Fruit fly (Drosophila melanogaster) whole organism, pupa: Measurements from ENCODE around the gene CG8461.

Source experiments
- CG10348 ChIP-seq: fragments of 200-800 bp; sonication (Bioruptor generic); IDR thresholded peaks from 2 replicates; pipeline ENCODE4 v1.3.6; 2022; ENCODE audit warnings: missing biosample characterization, missing genetic modification characterization
- CG12605 ChIP-seq: fragments of 200-800 bp; sonication (Bioruptor generic); IDR thresholded peaks from 2 replicates; pipeline ENCODE4 v1.3.6; 2022; ENCODE audit warnings: missing biosample characterization, missing genetic modification characterization
- CG13204 ChIP-seq: fragments of 200-800 bp; sonication (Bioruptor generic); optimal IDR thresholded peaks from 2 replicates; lab custom pipeline; 2018; ENCODE audit warnings: missing biosample characterization, mild to moderate bottlenecking, missing genetic modification characterization, moderate library complexity
- CG14655 ChIP-seq: fragments of 200-800 bp; sonication (Bioruptor generic); optimal IDR thresholded peaks from 3 replicates; lab custom pipeline; 2017; ENCODE audit warnings: mild to moderate bottlenecking, missing biosample characterization, missing genetic modification reagents, missing genetic modification characterization
- CG15710 ChIP-seq: fragments of 200-800 bp; sonication (Bioruptor generic); optimal IDR thresholded peaks from 2 replicates; lab custom pipeline; 2018; ENCODE audit warnings: missing biosample characterization, mild to moderate bottlenecking, missing genetic modification characterization, moderate library complexity
- CG17806 ChIP-seq: fragments of 200-800 bp; sonication (Bioruptor generic); optimal IDR thresholded peaks from 2 replicates; lab custom pipeline; 2018; ENCODE audit warnings: missing biosample characterization, mild to moderate bottlenecking, missing genetic modification characterization, moderate library complexity
- CG32121 ChIP-seq: fragments of 200-800 bp; sonication (Bioruptor generic); IDR thresholded peaks from 2 replicates; pipeline ENCODE4 v1.3.6; 2022; ENCODE audit warnings: missing biosample characterization, missing genetic modification characterization
- CG34367 ChIP-seq: fragments of 200-800 bp; sonication (Bioruptor generic); optimal IDR thresholded peaks from 2 replicates; lab custom pipeline; 2018; ENCODE audit warnings: missing biosample characterization, mild to moderate bottlenecking, missing genetic modification characterization
- CG4496 ChIP-seq: fragments of 200-800 bp; sonication (Bioruptor generic); IDR thresholded peaks from 3 replicates; pipeline ENCODE4 v1.3.6; 2022; ENCODE audit warnings: missing biosample characterization, missing genetic modification characterization
- CG8159 ChIP-seq: fragments of 200-800 bp; sonication (Bioruptor generic); optimal IDR thresholded peaks from 3 replicates; lab custom pipeline; 2018; ENCODE audit warnings: missing biosample characterization, mild to moderate bottlenecking, missing genetic modification characterization, moderate library complexity
- CG8301 ChIP-seq: fragments of 200-800 bp; sonication (Bioruptor generic); optimal IDR thresholded peaks from 2 replicates; lab custom pipeline; 2018; ENCODE audit warnings: missing biosample characterization, mild to moderate bottlenecking, missing genetic modification characterization
- CG9948 ChIP-seq: fragments of 200-800 bp; sonication (Bioruptor generic); optimal IDR thresholded peaks from 2 replicates; lab custom pipeline; 2018; ENCODE audit warnings: missing biosample characterization, mild to moderate bottlenecking, missing genetic modification characterization, moderate library complexity
- D1 ChIP-seq: fragments of 200-800 bp; sonication (Bioruptor generic); optimal IDR thresholded peaks from 2 replicates; lab custom pipeline; 2018; ENCODE audit warnings: missing biosample characterization, mild to moderate bottlenecking, missing genetic modification characterization, moderate library complexity
- EcR ChIP-seq: fragments of 200-800 bp; sonication (Bioruptor generic); optimal IDR thresholded peaks from 3 replicates; lab custom pipeline; 2019; ENCODE audit warnings: missing biosample characterization, missing genetic modification characterization, mild to moderate bottlenecking, moderate library complexity, missing genetic modification reagents
- Ets98B ChIP-seq: fragments of 200-800 bp; sonication (Bioruptor generic); IDR thresholded peaks from 2 replicates; pipeline ENCODE4 v1.3.6; 2022; ENCODE audit warnings: missing biosample characterization, missing genetic modification characterization
- Pif1A ChIP-seq: fragments of 200-800 bp; sonication (Bioruptor generic); optimal IDR thresholded peaks from 3 replicates; lab custom pipeline; 2016; ENCODE audit warnings: missing biosample characterization, missing genetic modification characterization
- Pif1B ChIP-seq: fragments of 200-800 bp; sonication (Bioruptor generic); optimal IDR thresholded peaks from 3 replicates; lab custom pipeline; 2016; ENCODE audit warnings: missing biosample characterization, missing genetic modification characterization
- Snoo ChIP-seq: fragments of 200-800 bp; sonication (Bioruptor generic); optimal IDR thresholded peaks from 3 replicates; lab custom pipeline; 2017; ENCODE audit warnings: missing biosample characterization, mild to moderate bottlenecking, missing genetic modification characterization, inconsistent platforms
- fd96Ca ChIP-seq: fragments of 200-800 bp; sonication (Bioruptor generic); IDR thresholded peaks from 3 replicates; pipeline ENCODE4 v1.3.6; 2022; ENCODE audit warnings: missing biosample characterization, missing genetic modification characterization
- gl ChIP-seq: fragments of 200-800 bp; sonication (Bioruptor generic); optimal IDR thresholded peaks from 2 replicates; lab custom pipeline; 2018; ENCODE audit warnings: missing biosample characterization, mild to moderate bottlenecking, missing genetic modification characterization
- rn ChIP-seq: fragments of 200-800 bp; sonication (Bioruptor generic); IDR thresholded peaks from 2 replicates; pipeline ENCODE4 v1.3.6; 2022; ENCODE audit warnings: missing biosample characterization, missing genetic modification characterization

Gene CG8461

dm6 chr3R:14557480-14558354 lies 44.3 kb upstream of the CG8461 start, which contains the start of gene Pde6:
Pde6 (minus strand) TSS chr3R:14558304.
- TF ChIP-seq CG13204: peak; percentile 36
- TF ChIP-seq Snoo (tag; lab: Kevin White, UChicago): peak; percentile 14
- TF ChIP-seq Ets98B (GFP tag; lab: Robert Waterston, UW): peak; percentile 84
- peak; percentile 85 for TF ChIP-seq Pif1A (GFP tag; lab: Kevin White, UChicago)
- peak; percentile 85 for TF ChIP-seq CG32121 (GFP tag; lab: Robert Waterston, UW)
- peak; percentile 29 for TF ChIP-seq CG9948 (tag; lab: Kevin White, UChicago)
- peak; percentile 96 for TF ChIP-seq CG12605 (GFP tag; lab: Robert Waterston, UW)
- TF ChIP-seq CG17806 (tag; lab: Kevin White, UChicago): peak; percentile 28
- peak; percentile 84 for TF ChIP-seq fd96Ca (GFP tag; lab: Robert Waterston, UW)
- TF ChIP-seq CG14655: peak; percentile 81
- TF ChIP-seq D1 (tag; lab: Kevin White, UChicago): no peak
- peak; percentile 13 for TF ChIP-seq CG8159 (tag; lab: Kevin White, UChicago)
- TF ChIP-seq CG34367 (tag; lab: Kevin White, UChicago): peak; percentile 44
- peak; percentile 88 for TF ChIP-seq CG4496
- peak; percentile 65 for TF ChIP-seq CG8301 (tag; lab: Kevin White, UChicago)
- TF ChIP-seq Pif1B (GFP tag; lab: Kevin White, UChicago): peak; percentile 88
- TF ChIP-seq rn (GFP tag; lab: Robert Waterston, UW): peak; percentile 73; the same call in 1 of the 2 replicates
- no peak for TF ChIP-seq EcR
- TF ChIP-seq CG15710 (tag; lab: Kevin White, UChicago): peak; percentile 63
- no peak for TF ChIP-seq CG10348
- TF ChIP-seq gl (tag; lab: Kevin White, UChicago): peak; percentile 53

dm6 chr3R:14555021-14555420 lies 41.6 kb upstream of the CG8461 start:
- no peak for TF ChIP-seq Ets98B (GFP tag; lab: Robert Waterston, UW)
- TF ChIP-seq CG34367 (tag; lab: Kevin White, UChicago): no peak
- TF ChIP-seq fd96Ca (GFP tag; lab: Robert Waterston, UW): no peak
- TF ChIP-seq gl (tag; lab: Kevin White, UChicago): no peak
- no peak for TF ChIP-seq CG4496
- no peak for TF ChIP-seq CG15710 (tag; lab: Kevin White, UChicago)
- no peak for TF ChIP-seq CG9948 (tag; lab: Kevin White, UChicago)
- no peak for TF ChIP-seq CG14655
- no peak for TF ChIP-seq CG32121 (GFP tag; lab: Robert Waterston, UW)
- TF ChIP-seq CG8301 (tag; lab: Kevin White, UChicago): no peak
- no peak for TF ChIP-seq CG13204
- TF ChIP-seq Pif1B (GFP tag; lab: Kevin White, UChicago): no peak
- no peak for TF ChIP-seq EcR

- TF ChIP-seq CG32121 (GFP tag; lab: Robert Waterston, UW): no peak
- TF ChIP-seq CG8159 (tag; lab: Kevin White, UChicago): no peak
- no peak for TF ChIP-seq Pif1A (GFP tag; lab: Kevin White, UChicago)
- no peak for TF ChIP-seq EcR
- no peak for TF ChIP-seq rn (GFP tag; lab: Robert Waterston, UW)
- TF ChIP-seq D1 (tag; lab: Kevin White, UChicago): no peak
- no peak for TF ChIP-seq fd96Ca (GFP tag; lab: Robert Waterston, UW)
- no peak for TF ChIP-seq CG10348
- TF ChIP-seq CG13204: no peak
- TF ChIP-seq CG15710 (tag; lab: Kevin White, UChicago): no peak
- TF ChIP-seq CG34367 (tag; lab: Kevin White, UChicago): no peak
- TF ChIP-seq CG17806 (tag; lab: Kevin White, UChicago): no peak
- TF ChIP-seq gl (tag; lab: Kevin White, UChicago): no peak
- TF ChIP-seq Pif1B (GFP tag; lab: Kevin White, UChicago): no peak
- no peak for TF ChIP-seq CG12605 (GFP tag; lab: Robert Waterston, UW)
- no peak for TF ChIP-seq CG4496
- TF ChIP-seq Snoo (tag; lab: Kevin White, UChicago): no peak
These were observed 35.3 kb upstream of the CG8461 start for dm6 chr3R:14548752-14549151.

- TF ChIP-seq CG13204: no peak
- TF ChIP-seq CG17806 (tag; lab: Kevin White, UChicago): no peak
- no peak for TF ChIP-seq CG8301 (tag; lab: Kevin White, UChicago)
- no peak for TF ChIP-seq EcR
- TF ChIP-seq fd96Ca (GFP tag; lab: Robert Waterston, UW): no peak
- no peak for TF ChIP-seq CG32121 (GFP tag; lab: Robert Waterston, UW)
- TF ChIP-seq gl (tag; lab: Kevin White, UChicago): no peak
- no peak for TF ChIP-seq CG34367 (tag; lab: Kevin White, UChicago)
- no peak for TF ChIP-seq Snoo (tag; lab: Kevin White, UChicago)
These were observed 28.6 kb upstream of the CG8461 start for dm6 chr3R:14542038-14542437.

dm6 chr3R:14526657-14527056 lies 13.2 kb upstream of the CG8461 start:
- TF ChIP-seq rn (GFP tag; lab: Robert Waterston, UW) (no peak), CG13204 (no peak), Snoo (tag; lab: Kevin White, UChicago) (no peak), D1 (tag; lab: Kevin White, UChicago) (no peak), CG8159 (tag; lab: Kevin White, UChicago) (no peak), CG9948 (tag; lab: Kevin White, UChicago) (no peak)
